Fruit fly (Drosophila melanogaster) whole organism, embryonic: ENCODE data around the gene scyl.

Experiments
- B-H1 ChIP-seq: fragments of 200-800 bp; sonication (Bioruptor generic); IDR thresholded peaks from 3 replicates; pipeline ENCODE4 v1.3.6; 2022; ENCODE audit warnings: missing biosample characterization, missing genetic modification characterization
- CG11560 ChIP-seq: fragments of 200-800 bp; sonication (Bioruptor generic); IDR thresholded peaks from 3 replicates; pipeline ENCODE4 v1.3.6; 2022; ENCODE audit warnings: missing biosample characterization, missing genetic modification characterization
- CG11696 ChIP-seq: fragments of 200-800 bp; sonication (Bioruptor generic); IDR thresholded peaks from 2 replicates; pipeline ENCODE4 v1.3.6; 2022; ENCODE audit warnings: missing biosample characterization, missing genetic modification characterization
- CG12219 ChIP-seq: fragments of 200-800 bp; sonication (Bioruptor generic); optimal IDR thresholded peaks from 3 replicates; lab custom pipeline; 2018; ENCODE audit warnings: missing biosample characterization, mild to moderate bottlenecking, missing genetic modification characterization
- CG13775 ChIP-seq: fragments of 200-800 bp; sonication (Bioruptor generic); optimal IDR thresholded peaks from 3 replicates; lab custom pipeline; 2017; ENCODE audit warnings: missing biosample characterization, mild to moderate bottlenecking, missing genetic modification characterization
- CG15601 ChIP-seq: fragments of 200-800 bp; sonication (Bioruptor generic); optimal IDR thresholded peaks from 3 replicates; lab custom pipeline; 2019; ENCODE audit warnings: missing biosample characterization, mild to moderate bottlenecking, missing genetic modification characterization, moderate library complexity
- CG17568 ChIP-seq: fragments of 200-800 bp; sonication (Bioruptor generic); optimal IDR thresholded peaks from 2 replicates; lab custom pipeline; 2018; ENCODE audit warnings: missing biosample characterization, mild to moderate bottlenecking, missing genetic modification characterization, moderate library complexity
- CG17912 ChIP-seq: fragments of 200-800 bp; sonication (Bioruptor generic); optimal IDR thresholded peaks from 2 replicates; lab custom pipeline; 2018; ENCODE audit warnings: missing biosample characterization, mild to moderate bottlenecking, missing genetic modification characterization
- CG2120 ChIP-seq: fragments of 200-800 bp; sonication (Bioruptor generic); optimal IDR thresholded peaks from 3 replicates; lab custom pipeline; 2016; ENCODE audit warnings: missing biosample characterization, missing genetic modification characterization
- CG2712 ChIP-seq: fragments of 200-800 bp; optimal IDR thresholded peaks from 3 replicates; lab custom pipeline; 2019; ENCODE audit warnings: missing biosample characterization, mild to moderate bottlenecking, missing genetic modification characterization, moderate library complexity
- CG32532 ChIP-seq: fragments of 200-800 bp; sonication (Bioruptor generic); IDR thresholded peaks from 2 replicates; pipeline ENCODE4 v1.3.6; 2022; ENCODE audit warnings: missing biosample characterization, missing genetic modification characterization
- CG33213 ChIP-seq: fragments of 200-800 bp; sonication (Bioruptor generic); optimal IDR thresholded peaks from 3 replicates; lab custom pipeline; 2016; ENCODE audit warnings: missing biosample characterization, missing genetic modification characterization
- CG33557 ChIP-seq: fragments of 200-800 bp; sonication (Bioruptor generic); optimal IDR thresholded peaks from 2 replicates; lab custom pipeline; 2019; ENCODE audit warnings: missing biosample characterization, mild to moderate bottlenecking, missing genetic modification characterization, moderate library complexity
- CG34376 ChIP-seq: fragments of 200-800 bp; sonication (Bioruptor generic); optimal IDR thresholded peaks from 2 replicates; lab custom pipeline; 2018; ENCODE audit warnings: missing biosample characterization, mild to moderate bottlenecking, missing genetic modification characterization
- CG4617 ChIP-seq: fragments of 200-800 bp; sonication (Bioruptor generic); optimal IDR thresholded peaks from 3 replicates; lab custom pipeline; 2016; ENCODE audit warnings: missing biosample characterization, missing genetic modification characterization, borderline replicate concordance
- CG4730 ChIP-seq: fragments of 200-800 bp; sonication (Bioruptor generic); IDR thresholded peaks from 2 replicates; pipeline ENCODE4 v1.3.6; 2022; ENCODE audit warnings: missing biosample characterization, missing genetic modification characterization
- Doc3 ChIP-seq: fragments of 200-800 bp; sonication (Bioruptor generic); IDR thresholded peaks from 3 replicates; pipeline ENCODE4 v1.3.6; 2022; ENCODE audit warnings: missing biosample characterization, missing genetic modification characterization; ENCODE audit not compliant: partially characterized antibody
- E2f2 ChIP-seq: fragments of 200-800 bp; sonication (Bioruptor generic); IDR thresholded peaks from 2 replicates; pipeline ENCODE4 v1.3.6; 2022; ENCODE audit warnings: missing biosample characterization, missing genetic modification characterization
- Fer1 ChIP-seq: fragments of 200-800 bp; sonication (Bioruptor generic); optimal IDR thresholded peaks from 2 replicates; lab custom pipeline; 2017; ENCODE audit warnings: missing biosample characterization, mild to moderate bottlenecking, missing genetic modification characterization
- Fer2 ChIP-seq: fragments of 200-800 bp; sonication (Bioruptor generic); optimal IDR thresholded peaks from 2 replicates; lab custom pipeline; 2018; ENCODE audit warnings: missing biosample characterization, mild to moderate bottlenecking, missing genetic modification characterization, moderate library complexity
- HLHmδ ChIP-seq: fragments of 200-800 bp; sonication (Bioruptor generic); optimal IDR thresholded peaks from 2 replicates; lab custom pipeline; 2018; ENCODE audit warnings: missing biosample characterization, mild to moderate bottlenecking, missing genetic modification characterization, moderate library complexity
- Hr78 ChIP-seq, 2 experiments: fragments of 200-800 bp in 1 of 2; fragments of >200 bp in 1 of 2; sonication (Bioruptor generic) in 1 of 2; optimal IDR thresholded peaks; 2 replicates each; lab custom pipeline; 2017 to 2019; ENCODE audit warnings: missing biosample characterization in 2 of 2, missing genetic modification characterization in 2 of 2, mild to moderate bottlenecking in 1 of 2, moderate library complexity in 1 of 2
- Lhr ChIP-seq: fragments of 200-800 bp; sonication (Bioruptor generic); optimal IDR thresholded peaks from 3 replicates; lab custom pipeline; 2017; ENCODE audit warnings: mild to moderate bottlenecking, missing biosample characterization, missing genetic modification reagents, missing genetic modification characterization
- Mad ChIP-seq: fragments of 200-800 bp; sonication (Bioruptor generic); optimal IDR thresholded peaks from 2 replicates; lab custom pipeline; 2016; ENCODE audit warnings: missing biosample characterization, missing genetic modification characterization
- Mrtf ChIP-seq: fragments of 200-800 bp; sonication (Bioruptor generic); IDR thresholded peaks from 3 replicates; pipeline ENCODE4 v1.3.6; 2022; ENCODE audit warnings: missing biosample characterization, missing genetic modification characterization
- NC2β ChIP-seq: fragments of 200-800 bp; sonication (Bioruptor generic); optimal IDR thresholded peaks from 2 replicates; lab custom pipeline; 2016; ENCODE audit warnings: missing biosample characterization, missing genetic modification characterization
- Scr ChIP-seq: fragments of 200-800 bp; sonication (Bioruptor generic); IDR thresholded peaks from 2 replicates; pipeline ENCODE4 v1.3.6; 2022; ENCODE audit warnings: missing biosample characterization, missing genetic modification characterization; ENCODE audit not compliant: partially characterized antibody
- Sry-β ChIP-seq: fragments of 200-800 bp; sonication (Bioruptor generic); optimal IDR thresholded peaks from 2 replicates; lab custom pipeline; 2018; ENCODE audit warnings: missing biosample characterization, mild to moderate bottlenecking, missing genetic modification characterization, moderate library complexity
- Taf1 ChIP-seq: fragments of 200-800 bp; sonication (Bioruptor generic); IDR thresholded peaks from 2 replicates; pipeline ENCODE4 v1.3.6; 2022; ENCODE audit warnings: missing biosample characterization, missing genetic modification characterization
- ac ChIP-seq: fragments of 200-800 bp; sonication (Bioruptor generic); optimal IDR thresholded peaks from 3 replicates; lab custom pipeline; 2017; ENCODE audit warnings: missing biosample characterization, mild to moderate bottlenecking, missing genetic modification characterization
- chm ChIP-seq: fragments of 200-800 bp; sonication (Bioruptor generic); IDR thresholded peaks from 2 replicates; pipeline ENCODE4 v1.3.6; 2022; ENCODE audit warnings: missing biosample characterization, missing genetic modification characterization
- hb ChIP-seq: fragments of 200-800 bp; sonication (Bioruptor generic); IDR thresholded peaks from 3 replicates; pipeline ENCODE4 v1.3.6; 2022; ENCODE audit warnings: missing biosample characterization, missing genetic modification characterization; ENCODE audit not compliant: partially characterized antibody
- her ChIP-seq: fragments of 200-800 bp; sonication (Bioruptor generic); optimal IDR thresholded peaks from 2 replicates; lab custom pipeline; 2016; ENCODE audit warnings: missing biosample characterization, missing genetic modification characterization
- hkb ChIP-seq, 2 experiments: fragments of 200-800 bp in 1 of 2; fragments of >200 bp in 1 of 2; sonication (Bioruptor generic) in 1 of 2; IDR thresholded peaks in 1 of 2; optimal IDR thresholded peaks in 1 of 2; 2 replicates each; pipeline versions ENCODE4 v1.3.6 to Lab custom; 2017 to 2022; ENCODE audit warnings: missing biosample characterization in 1 of 2, missing genetic modification characterization in 1 of 2
- kah ChIP-seq: fragments of 200-800 bp; sonication (Bioruptor generic); optimal IDR thresholded peaks from 2 replicates; lab custom pipeline; 2018; ENCODE audit warnings: missing biosample characterization, mild to moderate bottlenecking, missing genetic modification characterization
- kay ChIP-seq: fragments of 200-800 bp; sonication (Bioruptor generic); optimal IDR thresholded peaks from 2 replicates; lab custom pipeline; 2016; ENCODE audit warnings: missing biosample characterization, missing genetic modification characterization
- maf-S ChIP-seq: fragments of 200-800 bp; sonication (Bioruptor generic); optimal IDR thresholded peaks from 2 replicates; lab custom pipeline; 2016; ENCODE audit warnings: missing biosample characterization, missing genetic modification characterization
- otp ChIP-seq: fragments of 200-800 bp; sonication (Bioruptor generic); IDR thresholded peaks from 3 replicates; pipeline ENCODE4, ENCODE4 v1.3.6; 2022; ENCODE audit warnings: missing biosample characterization, missing genetic modification characterization
- pita ChIP-seq: fragments of 200-800 bp; sonication (Bioruptor generic); optimal IDR thresholded peaks from 2 replicates; lab custom pipeline; 2017; ENCODE audit warnings: missing biosample characterization, mild to moderate bottlenecking, missing genetic modification characterization
- prd ChIP-seq, 3 experiments: fragments of >200 bp in 2 of 3; fragments of 200-800 bp in 1 of 3; sonication (Bioruptor generic) in 1 of 3; optimal IDR thresholded peaks in 2 of 3; IDR thresholded peaks in 1 of 3; 2 replicates in 2 of 3; 3 replicates in 1 of 3; pipeline versions ENCODE4 v1.3.6 to Lab custom; 2017 to 2022; ENCODE audit warnings: missing biosample characterization in 1 of 3, missing genetic modification characterization in 1 of 3
- rib ChIP-seq: fragments of 200-800 bp; sonication (Bioruptor generic); IDR thresholded peaks from 2 replicates; pipeline ENCODE4 v1.3.6; 2022; ENCODE audit warnings: missing biosample characterization, missing genetic modification characterization
- schlank ChIP-seq: fragments of 200-800 bp; sonication (Bioruptor generic); optimal IDR thresholded peaks from 2 replicates; lab custom pipeline; 2018; ENCODE audit warnings: missing biosample characterization, mild to moderate bottlenecking, missing genetic modification characterization
- shn ChIP-seq: fragments of 200-800 bp; sonication (Bioruptor generic); optimal IDR thresholded peaks from 3 replicates; lab custom pipeline; 2016; ENCODE audit warnings: missing biosample characterization, missing genetic modification characterization
- slp2 ChIP-seq: fragments of 200-800 bp; sonication (Bioruptor generic); optimal IDR thresholded peaks from 2 replicates; lab custom pipeline; 2016; ENCODE audit warnings: missing biosample characterization, missing genetic modification characterization
- sug ChIP-seq: fragments of 200-800 bp; optimal IDR thresholded peaks from 2 replicates; lab custom pipeline; 2019; ENCODE audit warnings: missing biosample characterization, mild to moderate bottlenecking, missing genetic modification characterization, moderate library complexity
- tgo ChIP-seq: fragments of 200-800 bp; sonication (Bioruptor generic); IDR thresholded peaks from 3 replicates; pipeline ENCODE4 v1.3.6; 2022; ENCODE audit warnings: missing biosample characterization, missing genetic modification characterization
- tna ChIP-seq: fragments of 200-800 bp; sonication (Bioruptor generic); IDR thresholded peaks from 2 replicates; pipeline ENCODE4 v1.3.6; 2022; ENCODE audit warnings: missing biosample characterization, missing genetic modification characterization; ENCODE audit not compliant: partially characterized antibody
- unpg ChIP-seq: fragments of 200-800 bp; sonication (Bioruptor generic); optimal IDR thresholded peaks from 3 replicates; lab custom pipeline; 2018; ENCODE audit warnings: missing biosample characterization, mild to moderate bottlenecking, missing genetic modification characterization, moderate library complexity
- wor ChIP-seq: fragments of 200-800 bp; sonication (Bioruptor generic); IDR thresholded peaks from 2 replicates; pipeline ENCODE4 v1.3.6; 2022; ENCODE audit warnings: missing biosample characterization, missing genetic modification characterization

scyl gene

DNA sequence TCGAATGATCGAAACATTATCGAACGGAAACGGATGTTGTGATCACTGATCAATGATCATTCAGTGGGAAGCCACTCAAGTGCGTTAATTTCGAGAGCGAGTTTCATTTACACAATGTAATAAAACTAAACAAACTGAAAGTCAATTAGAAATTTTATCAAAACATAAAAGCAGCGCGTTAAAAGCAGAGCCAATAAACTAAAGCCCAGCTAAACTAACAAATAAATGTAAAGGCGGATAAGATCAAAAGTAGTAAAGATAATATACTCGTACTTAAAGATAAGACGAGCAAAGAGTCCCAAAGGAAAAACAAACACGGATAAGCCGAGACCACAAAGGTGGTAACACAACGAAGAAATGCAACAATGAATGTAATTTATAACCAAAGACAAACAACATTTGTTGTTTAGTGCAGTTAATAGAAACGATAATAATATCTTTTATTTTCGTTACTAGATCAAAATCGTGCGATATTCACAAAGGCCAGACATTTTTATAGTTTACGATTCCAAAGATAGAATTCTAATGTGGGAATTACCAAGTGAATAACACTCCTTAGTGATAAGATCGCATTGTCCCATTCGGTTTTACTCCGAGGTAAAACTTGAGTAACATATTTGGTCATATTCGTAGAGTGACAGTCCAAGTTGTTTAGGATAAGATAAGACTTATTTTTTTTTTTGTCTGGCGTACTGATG is 21.5 kb downstream of the scyl start (continued):
- TF ChIP-seq E2f2 (GFP tag; lab: Robert Waterston, UW) (no peak), Mrtf (GFP tag; lab: Robert Waterston, UW) (no peak), prd (optimal IDR thresholded peaks at IDR 0.05; lab: Kevin White, UChicago) (no peak), prd (GFP tag; IDR thresholded peaks at IDR 0.05; lab: Robert Waterston, UW) (no peak), CG34376 (GFP tag; lab: Kevin White, UChicago) (no peak), Mad (GFP tag; lab: Kevin White, UChicago) (no peak), sug (tag; lab: Kevin White, UChicago) (no peak), CG13775 (GFP tag; lab: Kevin White, UChicago) (no peak), slp2 (no peak), pita (no peak), CG4730 (GFP tag; lab: Robert Waterston, UW) (no peak), CG33213 (no peak), ac (GFP tag; lab: Kevin White, UChicago) (peak; percentile 9), Fer2 (tag; lab: Kevin White, UChicago) (no peak), unpg (GFP tag; lab: Kevin White, UChicago) (peak; percentile 17), NC2β (no peak), Fer1 (GFP tag; lab: Kevin White, UChicago) (no peak), otp (no peak), schlank (tag; lab: Kevin White, UChicago) (no peak), CG15601 (tag; lab: Kevin White, UChicago) (peak; percentile 57), hkb (optimal IDR thresholded peaks at IDR 0.05; lab: Kevin White, UChicago) (no peak), hkb (GFP tag; IDR thresholded peaks at IDR 0.05; lab: Robert Waterston, UW) (peak; percentile 12; the same call in 1 of the 2 replicates), tgo (GFP tag; lab: Robert Waterston, UW) (no peak), CG11696 (GFP tag; lab: Robert Waterston, UW) (no peak), shn (GFP tag; lab: Kevin White, UChicago) (no peak), tna (GFP tag; lab: Robert Waterston, UW) (no peak), CG17912 (GFP tag; lab: Kevin White, UChicago) (no peak), wor (GFP tag; lab: Robert Waterston, UW) (no peak), Hr78 (GFP tag; optimal IDR thresholded peaks at IDR 0.05; lab: Kevin White, UChicago) (no peak), Doc3 (GFP tag; lab: Robert Waterston, UW) (no peak), CG4617 (no peak), B-H1 (GFP tag; lab: Robert Waterston, UW) (no peak), Sry-β (GFP tag; lab: Kevin White, UChicago) (no peak), kah (GFP tag; lab: Kevin White, UChicago) (peak; percentile 14), Lhr (peak; percentile 3), hb (no peak), HLHmδ (GFP tag; lab: Kevin White, UChicago) (no peak), CG11560 (tag; lab: Robert Waterston, UW) (no peak), CG33557 (GFP tag; lab: Kevin White, UChicago) (peak; percentile 63), CG17568 (GFP tag; lab: Kevin White, UChicago) (peak; percentile 34), kay (GFP tag; lab: Kevin White, UChicago) (no peak), CG2120 (GFP tag; lab: Kevin White, UChicago) (no peak), CG12219 (no peak), CG2712 (tag; lab: Kevin White, UChicago) (peak; percentile 4), Taf1 (GFP tag; lab: Robert Waterston, UW) (no peak), CG32532 (no peak), Scr (GFP tag; lab: Robert Waterston, UW) (no peak), rib (GFP tag; lab: Robert Waterston, UW) (no peak), chm (GFP tag; lab: Robert Waterston, UW) (no peak), maf-S (no peak), her (GFP tag; lab: Kevin White, UChicago) (no peak)
